Worm (Caenorhabditis elegans): ENCODE results near the gene srg-39.
"Not testable (repeated sequence)": the region's sequence is repeated elsewhere in the genome, so short reads cannot be mapped to it uniquely, and the experiment has no call there.

DNA sequence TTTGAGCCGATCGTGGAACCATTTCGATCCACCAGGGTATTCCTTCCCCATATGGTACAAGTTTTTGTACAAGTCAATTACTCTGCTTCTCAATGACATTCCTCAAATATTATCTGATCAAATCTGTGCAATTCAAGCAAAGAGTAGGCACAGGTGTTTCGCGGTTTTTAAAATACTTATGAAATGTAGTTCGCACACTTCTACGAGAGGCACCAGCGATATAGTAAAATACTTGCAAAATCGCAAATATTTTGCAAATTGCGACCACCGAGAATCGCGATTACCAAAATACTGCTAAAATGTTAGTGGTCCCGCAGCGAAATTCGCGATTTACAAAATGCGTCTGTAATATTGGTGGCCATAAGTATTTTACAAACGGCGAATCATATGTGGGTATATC is 42.6 kb downstream of the srg-39 start, which contains the start of gene Y42A5A.5:
- not testable (repeated sequence) for TF ChIP-seq elt-3 (tag; optimal IDR thresholded peaks at IDR 0.05); tbx-2 (tag; optimal IDR thresholded peaks at IDR 0.05); ama-1 (optimal IDR thresholded peaks at IDR 0.05); nhr-11 (tag; optimal IDR thresholded peaks at IDR 0.05); fkh-10 (GFP tag; optimal IDR thresholded peaks at IDR 0.05); nhr-28 (tag; optimal IDR thresholded peaks at IDR 0.05); unc-62 (GFP tag; optimal IDR thresholded peaks at IDR 0.05); nhr-25 (tag; optimal IDR thresholded peaks at IDR 0.05); elt-1 (tag; optimal IDR thresholded peaks at IDR 0.05); ztf-4 (tag; optimal IDR thresholded peaks at IDR 0.05); nhr-77 (tag; optimal IDR thresholded peaks at IDR 0.05); pqm-1 (tag; optimal IDR thresholded peaks at IDR 0.05); nhr-76 (tag; optimal IDR thresholded peaks at IDR 0.05)

All from whole organism, L3 larva.